Worm (Caenorhabditis elegans): ENCODE results near the gene ZK418.7.

ce11 chrIII:7072452-7072851 lies 8.1 kb downstream of the ZK418.7 start, which contains the start of gene lin-37:
- TF ChIP-seq hlh-15 (tag; optimal IDR thresholded peaks at IDR 0.05) (no peak), ets-4 (tag; optimal IDR thresholded peaks at IDR 0.05) (no peak), ceh-9 (tag; optimal IDR thresholded peaks at IDR 0.05) (no peak), pqm-1 (tag; optimal IDR thresholded peaks at IDR 0.05) (no peak), ceh-24 (tag; optimal IDR thresholded peaks at IDR 0.05) (no peak)

All from whole organism, late embryonic.